Worm (Caenorhabditis elegans) whole organism, L2 larva: Measurements from ENCODE around the gene cest-32.

Source experiments
- aly-2 ChIP-seq: fragments of 150-350 bp; optimal IDR thresholded peaks from 2 replicates; lab custom pipeline; 2014; ENCODE audit warnings: missing biosample characterization, missing genetic modification characterization
- gmeb-1 ChIP-seq: fragments of 150-350 bp; optimal IDR thresholded peaks from 2 replicates; lab custom pipeline; 2014; ENCODE audit warnings: missing biosample characterization, missing genetic modification characterization
- lin-11 ChIP-seq: fragments of 150-350 bp; sonication (generic microtip); optimal IDR thresholded peaks from 2 replicates; lab custom pipeline; 2014; ENCODE audit warnings: missing biosample characterization, missing genetic modification characterization, inconsistent platforms, mixed read lengths
- mdl-1 ChIP-seq, 2 experiments: fragments of 150-350 bp in 1 of 2; sonication (generic microtip) in 1 of 2; optimal IDR thresholded peaks; 2 replicates each; lab custom pipeline; 2017; ENCODE audit warnings: missing biosample characterization in 2 of 2, missing genetic modification characterization in 2 of 2
- nhr-21 ChIP-seq: fragments of 150-350 bp; optimal IDR thresholded peaks from 2 replicates; lab custom pipeline; 2014; ENCODE audit warnings: missing biosample characterization, missing genetic modification characterization
- nhr-237 ChIP-seq: fragments of 150-350 bp; optimal IDR thresholded peaks from 2 replicates; lab custom pipeline; 2014; ENCODE audit warnings: missing biosample characterization, missing genetic modification characterization
- snpc-4 ChIP-seq: fragments of 150-350 bp; optimal IDR thresholded peaks from 2 replicates; lab custom pipeline; 2014; ENCODE audit warnings: missing biosample characterization, missing genetic modification characterization

DNA sequence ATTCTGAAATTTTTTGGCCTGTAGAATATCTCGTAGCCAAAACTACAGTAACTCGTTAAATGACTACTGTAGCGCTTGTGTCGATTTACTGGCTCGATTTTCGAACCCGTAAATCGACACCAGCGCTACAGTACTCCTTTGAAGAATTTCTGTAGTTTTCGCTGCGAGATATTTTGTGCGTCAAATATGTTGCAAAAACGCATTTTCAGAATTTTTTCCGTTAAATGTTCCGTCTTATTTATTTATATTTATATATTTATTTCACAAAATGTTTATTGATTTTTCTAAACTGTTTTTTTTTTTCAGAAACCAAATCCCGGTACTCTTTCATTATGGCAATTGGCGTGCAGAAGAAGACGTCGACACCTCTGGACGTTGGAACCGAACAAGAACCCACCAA, 40.1 kb upstream of the cest-32 start, which contains the start of gene natc-2:
- no peak for TF ChIP-seq gmeb-1 (tag; lab: Kevin White, UChicago)
- TF ChIP-seq nhr-237 (tag; lab: Kevin White, UChicago) = no peak
- TF ChIP-seq nhr-21 = no peak
- TF ChIP-seq lin-11 (tag; lab: Kevin White, UChicago) = no peak
- no peak for TF ChIP-seq snpc-4 (tag; lab: Kevin White, UChicago)
- no peak for TF ChIP-seq mdl-1 (tag; optimal IDR thresholded peaks at IDR 0.05; lab: Kevin White, UChicago)
- TF ChIP-seq aly-2 (tag; lab: Kevin White, UChicago) = no peak
